Worm (Caenorhabditis elegans) whole organism, L3 larva: ENCODE data around the gene gsp-1.

Experiments
- aly-2 ChIP-seq: fragments of 150-350 bp; optimal IDR thresholded peaks from 2 replicates; lab custom pipeline; 2014; ENCODE audit warnings: missing biosample characterization, missing genetic modification characterization
- ceh-16 ChIP-seq: sonication (generic microtip); optimal IDR thresholded peaks from 2 replicates; lab custom pipeline; 2017; ENCODE audit warnings: missing biosample characterization, missing genetic modification characterization
- ceh-28 ChIP-seq: fragments of 150-350 bp; optimal IDR thresholded peaks from 2 replicates; lab custom pipeline; 2014; ENCODE audit warnings: missing biosample characterization, missing genetic modification reagents, missing genetic modification characterization
- ceh-82 ChIP-seq: fragments of 150-350 bp; optimal IDR thresholded peaks from 2 replicates; lab custom pipeline; 2014; ENCODE audit warnings: missing biosample characterization, missing genetic modification characterization
- ceh-9 ChIP-seq: sonication (generic microtip); optimal IDR thresholded peaks from 2 replicates; lab custom pipeline; 2018; ENCODE audit warnings: missing biosample characterization, missing genetic modification characterization
- egl-27 ChIP-seq: sonication (generic microtip); optimal IDR thresholded peaks from 4 replicates; lab custom pipeline; 2017; ENCODE audit warnings: missing biosample characterization, missing genetic modification reagents, missing genetic modification characterization
- elt-1 ChIP-seq: fragments of 150-350 bp; optimal IDR thresholded peaks from 2 replicates; lab custom pipeline; 2014; ENCODE audit warnings: missing biosample characterization, missing genetic modification characterization
- elt-2 ChIP-seq: sonication (generic microtip); optimal IDR thresholded peaks from 2 replicates; lab custom pipeline; 2016; ENCODE audit warnings: missing genetic modification reagents, mild to moderate bottlenecking, missing genetic modification characterization, missing compliant biosample characterization
- elt-3 ChIP-seq, 3 experiments: fragments of 150-350 bp in 1 of 3; sonication (generic microtip) in 2 of 3; optimal IDR thresholded peaks; 2 replicates in 2 of 3; 4 replicates in 1 of 3; lab custom pipeline; 2014 to 2017; ENCODE audit warnings: missing biosample characterization in 3 of 3, missing genetic modification characterization in 3 of 3
- eor-1 ChIP-seq, 2 experiments: fragments of 150-350 bp; optimal IDR thresholded peaks; 2 replicates each; lab custom pipeline; 2014 to 2018; ENCODE audit warnings: missing biosample characterization in 2 of 2, missing genetic modification characterization in 2 of 2
- fkh-2 ChIP-seq: fragments of 150-350 bp; optimal IDR thresholded peaks from 2 replicates; lab custom pipeline; 2014; ENCODE audit warnings: missing biosample characterization, missing genetic modification reagents, missing genetic modification characterization
- fos-1 ChIP-seq: fragments of 150-350 bp; optimal IDR thresholded peaks from 2 replicates; lab custom pipeline; 2014; ENCODE audit warnings: missing biosample characterization, missing genetic modification characterization
- hmg-11 ChIP-seq: sonication (generic microtip); optimal IDR thresholded peaks from 2 replicates; lab custom pipeline; 2016; ENCODE audit warnings: missing genetic modification characterization, missing compliant biosample characterization
- jun-1 ChIP-seq: fragments of 150-350 bp; optimal IDR thresholded peaks from 2 replicates; lab custom pipeline; 2014; ENCODE audit warnings: missing biosample characterization, missing genetic modification reagents, missing genetic modification characterization
- lin-15B ChIP-seq: fragments of 150-350 bp; optimal IDR thresholded peaks from 2 replicates; lab custom pipeline; 2014; ENCODE audit warnings: missing biosample characterization, missing genetic modification characterization
- mdl-1 ChIP-seq: fragments of 150-350 bp; optimal IDR thresholded peaks from 2 replicates; lab custom pipeline; 2014; ENCODE audit warnings: missing biosample characterization, missing genetic modification characterization
- mml-1 ChIP-seq: fragments of 150-350 bp; sonication (generic microtip); optimal IDR thresholded peaks from 3 replicates; lab custom pipeline; 2014; ENCODE audit warnings: missing biosample characterization, missing genetic modification characterization
- nhr-11 ChIP-seq: fragments of 150-350 bp; optimal IDR thresholded peaks from 2 replicates; lab custom pipeline; 2014; ENCODE audit warnings: missing biosample characterization, missing genetic modification characterization
- nhr-23 ChIP-seq: fragments of 150-350 bp; optimal IDR thresholded peaks from 2 replicates; lab custom pipeline; 2014; ENCODE audit warnings: missing biosample characterization, missing genetic modification reagents, missing genetic modification characterization
- nhr-237 ChIP-seq: fragments of 150-350 bp; optimal IDR thresholded peaks from 2 replicates; lab custom pipeline; 2014; ENCODE audit warnings: missing biosample characterization, missing genetic modification characterization
- nhr-25 ChIP-seq: sonication (generic microtip); optimal IDR thresholded peaks from 2 replicates; lab custom pipeline; 2017; ENCODE audit warnings: missing biosample characterization, missing genetic modification characterization
- nhr-43 ChIP-seq: sonication (generic microtip); optimal IDR thresholded peaks from 2 replicates; lab custom pipeline; 2016; ENCODE audit warnings: mild to moderate bottlenecking, missing genetic modification characterization, missing compliant biosample characterization; ENCODE audit not compliant: poor library complexity, severe bottlenecking
- nhr-67 ChIP-seq: fragments of 150-350 bp; optimal IDR thresholded peaks from 2 replicates; lab custom pipeline; 2014; ENCODE audit warnings: missing biosample characterization, missing genetic modification characterization
- nhr-76 ChIP-seq: fragments of 150-350 bp; sonication (generic microtip); optimal IDR thresholded peaks from 5 replicates; lab custom pipeline; 2014; ENCODE audit warnings: missing biosample characterization, missing genetic modification characterization
- pha-4 ChIP-seq: fragments of 150-350 bp; optimal IDR thresholded peaks from 2 replicates; lab custom pipeline; 2014; ENCODE audit warnings: missing biosample characterization, missing genetic modification reagents, missing genetic modification characterization
- pqm-1 ChIP-seq: fragments of 150-350 bp; optimal IDR thresholded peaks from 2 replicates; lab custom pipeline; 2017; ENCODE audit warnings: missing biosample characterization, missing genetic modification characterization, inconsistent platforms
- skn-1 ChIP-seq: fragments of 150-350 bp; optimal IDR thresholded peaks from 2 replicates; lab custom pipeline; 2014; ENCODE audit warnings: missing biosample characterization, missing genetic modification characterization
- snpc-4 ChIP-seq: fragments of 150-350 bp; optimal IDR thresholded peaks from 2 replicates; lab custom pipeline; 2014; ENCODE audit warnings: missing biosample characterization, missing genetic modification characterization
- tbx-2 ChIP-seq: sonication (generic microtip); optimal IDR thresholded peaks from 2 replicates; lab custom pipeline; 2016; ENCODE audit warnings: mild to moderate bottlenecking, missing genetic modification characterization, missing compliant biosample characterization
- unc-39 ChIP-seq: sonication (generic microtip); optimal IDR thresholded peaks from 4 replicates; lab custom pipeline; 2017; ENCODE audit warnings: missing biosample characterization, missing genetic modification characterization
- unc-62 ChIP-seq: fragments of 150-350 bp; sonication (generic microtip); optimal IDR thresholded peaks from 4 replicates; lab custom pipeline; 2014; ENCODE audit warnings: missing biosample characterization, missing genetic modification reagents, missing genetic modification characterization

gsp-1 gene

DNA sequence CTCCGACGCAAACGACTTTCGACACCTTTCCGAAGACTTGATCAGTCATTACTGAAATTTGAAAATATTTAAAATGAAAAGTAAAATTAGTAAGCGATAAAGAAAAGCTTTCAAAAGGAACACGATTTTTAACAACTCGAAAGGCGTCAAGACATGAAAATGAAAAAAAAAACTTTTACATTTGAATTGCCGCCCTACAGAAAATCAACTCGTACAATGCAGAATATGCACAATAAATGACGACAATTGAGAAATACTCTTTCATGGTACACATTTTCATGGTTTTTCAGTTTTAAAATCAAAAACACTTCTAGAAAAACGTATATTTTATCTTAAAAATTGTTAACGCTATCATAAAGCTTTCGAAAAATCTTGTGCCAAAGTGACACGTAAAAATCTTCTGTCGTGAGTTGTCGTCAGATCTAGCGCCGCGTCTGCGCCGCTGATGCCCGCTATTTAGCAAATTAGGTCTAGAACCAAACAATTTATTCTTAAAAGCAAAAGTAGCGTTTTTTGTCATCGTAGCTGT lies 20.7 kb upstream of the gsp-1 start, which contains the start of gene sqv-4 (continued):
- TF ChIP-seq pqm-1 (tag; lab: Kevin White, UChicago) = no peak

DNA sequence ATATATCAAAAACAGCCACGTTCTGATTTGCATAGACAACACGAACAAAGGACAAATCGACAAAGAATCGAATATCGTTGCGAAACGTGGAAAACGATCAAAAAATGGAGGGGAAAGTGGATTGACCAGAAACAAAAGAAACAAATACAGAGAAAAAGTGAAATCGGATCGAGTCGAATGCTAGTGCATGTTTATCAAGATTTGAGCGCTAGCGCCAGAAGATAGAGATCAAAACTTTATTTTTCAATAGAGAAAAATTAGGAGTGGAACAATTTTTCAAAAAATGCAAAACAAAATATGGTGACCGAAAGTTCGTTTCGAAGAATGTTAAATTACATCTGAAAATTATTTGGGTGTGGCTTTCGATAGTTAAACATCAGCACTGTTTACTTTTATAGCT lies 20.2 kb upstream of the gsp-1 start:
- no peak for TF ChIP-seq unc-39
- TF ChIP-seq elt-1 (tag; lab: Kevin White, UChicago) = peak; percentile 59

DNA sequence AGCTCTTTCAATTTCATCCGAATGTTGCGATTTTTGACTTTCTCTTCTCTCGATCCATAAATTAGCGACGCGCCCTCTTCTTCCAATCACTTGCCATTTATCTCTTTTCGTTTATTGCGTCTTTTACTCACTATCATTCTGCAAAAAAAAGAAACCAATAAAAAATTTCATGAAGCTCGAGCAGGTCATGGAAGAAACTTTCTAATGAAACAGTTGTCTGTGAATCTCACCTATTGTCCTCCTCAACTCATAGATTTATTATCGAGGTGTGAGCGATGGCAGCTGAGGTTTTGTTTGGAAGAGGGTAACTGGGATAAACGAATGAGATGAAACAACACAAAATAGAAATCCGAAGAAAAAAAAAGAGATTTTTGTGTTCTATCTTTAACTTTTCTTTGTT lies 18.0 kb upstream of the gsp-1 start:
- no peak for TF ChIP-seq snpc-4
- no peak for TF ChIP-seq fkh-2
- no peak for TF ChIP-seq elt-2 (tag; lab: Kevin White, UChicago)
- no peak for TF ChIP-seq nhr-11 (tag; lab: Kevin White, UChicago)
- TF ChIP-seq nhr-25 (tag; lab: Kevin White, UChicago) = no peak
- no peak for TF ChIP-seq mml-1 (tag; lab: Kevin White, UChicago)
- no peak for TF ChIP-seq hmg-11 (tag; lab: Kevin White, UChicago)
- no peak for TF ChIP-seq skn-1 (tag; lab: Kevin White, UChicago)
- TF ChIP-seq elt-3 (tag; optimal IDR thresholded peaks at IDR 0.05; lab: Kevin White, UChicago) = no peak
- no peak for TF ChIP-seq aly-2 (tag; lab: Kevin White, UChicago)
- TF ChIP-seq mdl-1 (tag; lab: Kevin White, UChicago) = no peak
- TF ChIP-seq jun-1 = no peak
- TF ChIP-seq nhr-43 (tag; lab: Kevin White, UChicago) = no peak
- no peak for TF ChIP-seq nhr-67 (tag; lab: Kevin White, UChicago)
- TF ChIP-seq tbx-2 (tag; lab: Kevin White, UChicago) = no peak
- no peak for TF ChIP-seq ceh-16 (tag; lab: Kevin White, UChicago)
- TF ChIP-seq unc-62 (GFP tag; lab: Kevin White, UChicago) = no peak

DNA sequence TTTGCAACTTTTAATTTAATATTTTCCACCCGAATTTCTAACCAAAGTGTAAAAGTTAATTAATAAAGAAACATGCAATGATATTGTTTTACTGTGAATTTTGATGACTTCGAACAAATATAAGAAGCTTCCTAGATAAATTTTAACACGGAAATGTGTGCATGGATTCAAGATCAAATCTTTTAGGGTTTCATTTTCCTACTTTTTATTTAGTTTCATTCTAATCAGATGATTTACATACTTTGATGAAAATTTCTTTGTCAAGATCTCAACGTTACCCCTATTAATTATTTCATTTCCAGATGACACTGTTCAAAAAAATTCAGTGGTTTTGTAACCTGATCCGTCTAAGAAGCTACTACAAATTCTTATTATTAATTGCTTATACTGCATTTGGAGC lies 14.9 kb upstream of the gsp-1 start, which contains the start of gene twk-12:
Gene twk-12, plus strand, starts transcription at position 301 of the 400 bp plus-strand sequence.
- TF ChIP-seq ceh-28 (tag; lab: Kevin White, UChicago) (no peak), nhr-25 (tag; lab: Kevin White, UChicago) (no peak), snpc-4 (no peak), fos-1 (no peak), nhr-76 (tag; lab: Kevin White, UChicago) (no peak), elt-1 (tag; lab: Kevin White, UChicago) (no peak), nhr-237 (tag; lab: Kevin White, UChicago) (no peak)

DNA sequence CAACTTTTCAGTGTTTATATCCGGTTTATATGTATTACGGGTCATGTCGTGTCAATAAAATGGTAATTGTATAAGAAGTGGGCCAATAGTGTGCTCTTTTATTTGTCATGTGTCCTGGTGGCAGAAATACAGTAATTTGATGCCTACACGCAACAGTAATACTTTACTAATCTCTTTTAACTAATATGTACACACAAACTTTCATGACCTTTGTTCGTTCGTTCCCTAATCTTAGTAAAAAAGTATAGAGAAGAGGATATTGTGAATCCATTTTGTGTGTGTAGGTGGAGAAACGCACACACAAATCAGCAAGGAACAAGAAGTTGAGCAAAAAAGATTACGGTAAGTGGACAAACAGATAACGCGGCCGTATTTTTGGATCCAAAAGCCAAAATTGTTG lies 11.4 kb upstream of the gsp-1 start:
- TF ChIP-seq skn-1 (tag; lab: Kevin White, UChicago) (no peak), pha-4 (tag; lab: Kevin White, UChicago) (peak; percentile 27)
- TF ChIP-seq, all 47 proteins: peak for 1

DNA sequence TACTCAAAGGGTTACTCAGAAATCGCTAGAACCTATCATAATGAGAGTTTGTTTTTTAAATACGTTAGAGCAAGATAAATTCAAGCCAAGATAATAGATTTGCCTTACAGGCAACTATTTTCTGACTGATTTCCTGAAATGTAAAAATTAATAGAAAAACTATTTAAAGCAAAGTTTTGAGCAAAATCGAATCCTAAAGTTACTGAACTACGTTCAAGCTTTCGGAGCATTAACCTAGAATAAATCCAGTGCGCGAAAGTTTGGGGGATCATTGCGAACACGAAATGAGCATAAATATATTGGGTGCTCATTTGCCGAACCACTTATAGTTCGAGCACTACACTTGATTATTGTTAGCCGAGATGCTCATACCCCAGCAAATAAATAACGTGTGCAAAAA lies 10.6 kb upstream of the gsp-1 start, which contains the start of gene ceh-22:
Gene ceh-22, plus strand, starts transcription at position 301 of the 400 bp plus-strand sequence.
- TF ChIP-seq unc-62 (GFP tag; lab: Kevin White, UChicago) (no peak), unc-39 (no peak), nhr-23 (no peak), nhr-67 (tag; lab: Kevin White, UChicago) (no peak), eor-1 (tag; optimal IDR thresholded peaks at IDR 0.05; lab: Kevin White, UChicago) (no peak), elt-3 (tag; optimal IDR thresholded peaks at IDR 0.05; lab: Kevin White, UChicago) (no peak), ceh-9 (tag; lab: Kevin White, UChicago) (no peak), tbx-2 (tag; lab: Kevin White, UChicago) (no peak), nhr-76 (tag; lab: Kevin White, UChicago) (no peak), elt-1 (tag; lab: Kevin White, UChicago) (no peak)
- TF ChIP-seq, all 47 proteins: peak for 0

DNA sequence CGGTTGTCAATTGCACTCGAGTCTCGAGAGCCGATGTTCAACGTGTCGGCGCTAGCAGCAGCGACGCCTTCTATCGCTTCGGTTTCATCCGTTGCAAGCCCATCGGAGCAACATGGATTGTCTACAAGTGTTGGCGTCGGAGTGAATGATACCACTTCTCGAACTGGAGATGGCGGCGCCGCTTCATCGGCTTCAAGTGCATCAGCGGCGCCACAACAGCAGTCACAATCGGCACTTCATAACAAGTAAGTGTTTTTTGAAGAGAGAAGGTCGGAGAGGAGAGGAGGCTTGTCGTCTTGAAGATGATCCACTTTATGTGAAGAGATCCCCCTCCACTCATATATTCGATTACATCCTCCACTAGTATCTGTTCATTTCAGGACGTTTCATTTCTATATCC lies 9.6 kb upstream of the gsp-1 start:
- TF ChIP-seq ceh-82 (tag; lab: Kevin White, UChicago) (no peak), lin-15B (no peak), egl-27 (no peak), pha-4 (tag; lab: Kevin White, UChicago) (peak; percentile 1)
